Worm (Caenorhabditis elegans) whole organism, L2 larva: ENCODE data around the gene exos-4.2.

Experiments
- C34F6.9 ChIP-seq: fragments of 150-350 bp; optimal IDR thresholded peaks from 2 replicates; lab custom pipeline; 2014; ENCODE audit warnings: missing biosample characterization, missing genetic modification characterization
- F13H6.1 ChIP-seq: sonication (generic microtip); optimal IDR thresholded peaks from 2 replicates; lab custom pipeline; 2016; ENCODE audit warnings: missing genetic modification characterization, missing compliant biosample characterization
- ZK546.5 ChIP-seq: sonication (generic microtip); optimal IDR thresholded peaks from 2 replicates; lab custom pipeline; 2017; ENCODE audit warnings: missing biosample characterization, missing genetic modification characterization
- alr-1 ChIP-seq: fragments of 150-350 bp; optimal IDR thresholded peaks from 2 replicates; lab custom pipeline; 2014; ENCODE audit warnings: missing biosample characterization, missing genetic modification characterization
- ama-1 ChIP-seq: fragments of 150-350 bp; optimal IDR thresholded peaks from 2 replicates; lab custom pipeline; 2018; ENCODE audit warnings: inconsistent platforms
- blmp-1 ChIP-seq: sonication (generic microtip); optimal IDR thresholded peaks from 2 replicates; lab custom pipeline; 2017; ENCODE audit warnings: missing genetic modification characterization, mild to moderate bottlenecking, missing compliant biosample characterization, antibody characterized with exemption, moderate library complexity; ENCODE audit not compliant: insufficient read depth
- ceh-16 ChIP-seq: fragments of 150-350 bp; optimal IDR thresholded peaks from 2 replicates; lab custom pipeline; 2014; ENCODE audit warnings: missing biosample characterization, missing genetic modification characterization
- ceh-82 ChIP-seq: fragments of 150-350 bp; optimal IDR thresholded peaks from 2 replicates; lab custom pipeline; 2014; ENCODE audit warnings: missing biosample characterization, missing genetic modification characterization
- crh-2 ChIP-seq: sonication (generic microtip); optimal IDR thresholded peaks from 2 replicates; lab custom pipeline; 2017; ENCODE audit warnings: missing biosample characterization, missing genetic modification characterization
- elt-1 ChIP-seq: fragments of 150-350 bp; optimal IDR thresholded peaks from 2 replicates; lab custom pipeline; 2014; ENCODE audit warnings: missing biosample characterization, missing genetic modification characterization
- elt-3 ChIP-seq: sonication (generic microtip); optimal IDR thresholded peaks from 2 replicates; lab custom pipeline; 2017; ENCODE audit warnings: missing biosample characterization, missing genetic modification characterization
- fos-1 ChIP-seq: fragments of 150-350 bp; optimal IDR thresholded peaks from 2 replicates; lab custom pipeline; 2014; ENCODE audit warnings: missing biosample characterization, missing genetic modification characterization
- gmeb-1 ChIP-seq: fragments of 150-350 bp; optimal IDR thresholded peaks from 2 replicates; lab custom pipeline; 2014; ENCODE audit warnings: missing biosample characterization, missing genetic modification characterization
- lin-11 ChIP-seq: fragments of 150-350 bp; sonication (generic microtip); optimal IDR thresholded peaks from 2 replicates; lab custom pipeline; 2014; ENCODE audit warnings: missing biosample characterization, missing genetic modification characterization, inconsistent platforms, mixed read lengths
- lin-39 ChIP-seq: fragments of 150-350 bp; optimal IDR thresholded peaks from 2 replicates; lab custom pipeline; 2014; ENCODE audit warnings: missing biosample characterization, missing genetic modification reagents, missing genetic modification characterization
- lsy-2 ChIP-seq, 2 experiments: fragments of 150-350 bp in 1 of 2; sonication (generic microtip) in 1 of 2; optimal IDR thresholded peaks; 2 replicates each; lab custom pipeline; 2014 to 2017; ENCODE audit warnings: missing biosample characterization in 2 of 2, missing genetic modification characterization in 2 of 2
- mab-5 ChIP-seq: fragments of 150-350 bp; optimal IDR thresholded peaks from 2 replicates; lab custom pipeline; 2014; ENCODE audit warnings: missing biosample characterization, missing genetic modification characterization
- mbf-1 ChIP-seq: sonication (generic microtip); optimal IDR thresholded peaks from 2 replicates; lab custom pipeline; 2017; ENCODE audit warnings: missing biosample characterization, missing genetic modification characterization
- mdl-1 ChIP-seq, 2 experiments: fragments of 150-350 bp in 1 of 2; sonication (generic microtip) in 1 of 2; optimal IDR thresholded peaks; 2 replicates each; lab custom pipeline; 2017; ENCODE audit warnings: missing biosample characterization in 2 of 2, missing genetic modification characterization in 2 of 2
- nhr-10 ChIP-seq: sonication (generic microtip); optimal IDR thresholded peaks from 2 replicates; lab custom pipeline; 2017; ENCODE audit warnings: missing biosample characterization, missing genetic modification characterization
- nhr-12 ChIP-seq: fragments of 150-350 bp; optimal IDR thresholded peaks from 2 replicates; lab custom pipeline; 2014; ENCODE audit warnings: missing biosample characterization, missing genetic modification characterization
- nhr-129 ChIP-seq: fragments of 150-350 bp; optimal IDR thresholded peaks from 2 replicates; lab custom pipeline; 2014; ENCODE audit warnings: missing biosample characterization, missing genetic modification characterization
- nhr-21 ChIP-seq: fragments of 150-350 bp; optimal IDR thresholded peaks from 2 replicates; lab custom pipeline; 2014; ENCODE audit warnings: missing biosample characterization, missing genetic modification characterization
- nhr-237 ChIP-seq: fragments of 150-350 bp; optimal IDR thresholded peaks from 2 replicates; lab custom pipeline; 2014; ENCODE audit warnings: missing biosample characterization, missing genetic modification characterization
- nhr-25 ChIP-seq: fragments of 150-350 bp; sonication (generic microtip); optimal IDR thresholded peaks from 3 replicates; lab custom pipeline; 2014; ENCODE audit warnings: missing biosample characterization, missing genetic modification characterization
- nhr-77 ChIP-seq: fragments of 150-350 bp; optimal IDR thresholded peaks from 2 replicates; lab custom pipeline; 2014; ENCODE audit warnings: missing biosample characterization, missing genetic modification characterization
- peb-1 ChIP-seq: fragments of 150-350 bp; optimal IDR thresholded peaks from 2 replicates; lab custom pipeline; 2014; ENCODE audit warnings: missing biosample characterization, missing genetic modification characterization
- sem-4 ChIP-seq: fragments of 150-350 bp; optimal IDR thresholded peaks from 2 replicates; lab custom pipeline; 2014; ENCODE audit warnings: missing biosample characterization, missing genetic modification reagents, missing genetic modification characterization
- skn-1 ChIP-seq: sonication (generic microtip); optimal IDR thresholded peaks from 2 replicates; lab custom pipeline; 2017; ENCODE audit warnings: missing biosample characterization, missing genetic modification characterization
- sma-3 ChIP-seq: sonication (generic microtip); optimal IDR thresholded peaks from 2 replicates; lab custom pipeline; 2016; ENCODE audit warnings: missing genetic modification reagents, missing genetic modification characterization, missing compliant biosample characterization
- sma-9 ChIP-seq, 2 experiments: fragments of 150-350 bp in 1 of 2; sonication (generic microtip) in 1 of 2; optimal IDR thresholded peaks; 2 replicates each; lab custom pipeline; 2014 to 2016; ENCODE audit warnings: missing genetic modification characterization in 2 of 2, mild to moderate bottlenecking in 1 of 2, missing biosample characterization in 1 of 2, missing compliant biosample characterization in 1 of 2, missing genetic modification reagents in 1 of 2, moderate library complexity in 1 of 2
- snpc-4 ChIP-seq: fragments of 150-350 bp; optimal IDR thresholded peaks from 2 replicates; lab custom pipeline; 2014; ENCODE audit warnings: missing biosample characterization, missing genetic modification characterization
- unc-39 ChIP-seq: fragments of 150-350 bp; optimal IDR thresholded peaks from 2 replicates; lab custom pipeline; 2014; ENCODE audit warnings: missing biosample characterization, missing genetic modification characterization
- unc-55 ChIP-seq: fragments of 150-350 bp; sonication (generic microtip); optimal IDR thresholded peaks from 3 replicates; lab custom pipeline; 2014; ENCODE audit warnings: missing biosample characterization, missing genetic modification reagents, missing genetic modification characterization
- zag-1 ChIP-seq: fragments of 150-350 bp; optimal IDR thresholded peaks from 2 replicates; lab custom pipeline; 2014; ENCODE audit warnings: missing biosample characterization, missing genetic modification characterization
- ztf-1 ChIP-seq: fragments of 200-800 bp; sonication (Bioruptor generic); conservative IDR thresholded peaks from 2 replicates; pipeline ENCODE4 v1.3.6; 2022; ENCODE audit warnings: missing genetic modification characterization, missing compliant biosample characterization
- ztf-11 ChIP-seq: sonication (generic microtip); optimal IDR thresholded peaks from 2 replicates; lab custom pipeline; 2017; ENCODE audit warnings: missing biosample characterization, missing genetic modification characterization
- ztf-4 ChIP-seq: fragments of 150-350 bp; optimal IDR thresholded peaks from 2 replicates; lab custom pipeline; 2014; ENCODE audit warnings: missing biosample characterization, missing genetic modification characterization

The exos-4.2 gene

ce11 chrIII:852296-852695, 7.7 kb upstream of the exos-4.2 start, which contains the start of gene moma-1:
Gene moma-1, minus strand, starts transcription at chrIII:852396.
- no peak for TF ChIP-seq blmp-1 (tag; lab: Kevin White, UChicago)
- no peak for TF ChIP-seq ceh-16 (tag; lab: Kevin White, UChicago)
- TF ChIP-seq alr-1: no peak
- TF ChIP-seq ceh-82: no peak
- TF ChIP-seq ama-1 (lab: Kevin White, UChicago): no peak
- no peak for TF ChIP-seq nhr-25 (tag; lab: Kevin White, UChicago)
- TF ChIP-seq mab-5 (tag; lab: Kevin White, UChicago): no peak
- no peak for TF ChIP-seq ZK546.5
- no peak for TF ChIP-seq ztf-11 (tag; lab: Kevin White, UChicago)
- no peak for TF ChIP-seq snpc-4 (tag; lab: Kevin White, UChicago)

- no peak for TF ChIP-seq zag-1 (tag; lab: Kevin White, UChicago)
- no peak for TF ChIP-seq nhr-129
- no peak for TF ChIP-seq skn-1 (tag; lab: Kevin White, UChicago)
- TF ChIP-seq sem-4: no peak
- TF ChIP-seq lin-39 (tag; lab: Kevin White, UChicago): no peak
Measured at ce11 chrIII:853414-853813, 6.6 kb upstream of the exos-4.2 start.

DNA sequence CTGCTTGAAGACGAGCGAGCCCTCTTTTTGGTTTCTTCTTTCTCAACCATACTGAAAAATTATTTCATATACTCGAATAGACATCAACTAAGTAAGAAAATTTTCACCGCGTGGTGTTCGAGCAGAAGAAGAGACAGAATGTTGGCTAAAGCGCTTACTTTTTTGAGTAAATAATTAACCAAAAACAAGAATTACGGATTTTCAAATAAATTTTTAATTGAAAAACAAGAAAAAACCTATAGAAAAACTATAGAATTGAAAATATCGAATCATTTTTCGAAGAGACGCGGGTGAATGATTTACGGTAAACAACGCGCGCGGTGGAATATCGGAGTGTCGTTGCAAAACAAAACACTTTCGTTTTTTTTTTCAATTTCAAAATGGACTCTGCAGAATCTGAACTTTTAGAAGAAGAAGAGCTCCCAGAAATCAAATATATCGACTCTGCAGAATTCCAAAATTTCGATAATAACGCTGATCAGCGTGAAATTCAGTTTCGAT, 6.1 kb upstream of the exos-4.2 start, which contains the start of the genes rnp-5 and tag-51:
TSS of gene rnp-5 (minus strand) at position 51 of the 501 bp plus-strand sequence.
TSS of gene tag-51 (plus strand) at position 363 of the 501 bp plus-strand sequence.
- no peak for TF ChIP-seq nhr-12 (tag; lab: Kevin White, UChicago)
- TF ChIP-seq C34F6.9: peak; percentile 30
- peak in 1 of 2 experiments; percentile 25 for TF ChIP-seq lsy-2 (tag; optimal IDR thresholded peaks at IDR 0.05; lab: Kevin White, UChicago)
- peak; percentile 41 for TF ChIP-seq unc-55 (GFP tag; lab: Kevin White, UChicago)
- peak; percentile 37 for TF ChIP-seq blmp-1 (tag; lab: Kevin White, UChicago)
- TF ChIP-seq ceh-16 (tag; lab: Kevin White, UChicago): no peak

DNA sequence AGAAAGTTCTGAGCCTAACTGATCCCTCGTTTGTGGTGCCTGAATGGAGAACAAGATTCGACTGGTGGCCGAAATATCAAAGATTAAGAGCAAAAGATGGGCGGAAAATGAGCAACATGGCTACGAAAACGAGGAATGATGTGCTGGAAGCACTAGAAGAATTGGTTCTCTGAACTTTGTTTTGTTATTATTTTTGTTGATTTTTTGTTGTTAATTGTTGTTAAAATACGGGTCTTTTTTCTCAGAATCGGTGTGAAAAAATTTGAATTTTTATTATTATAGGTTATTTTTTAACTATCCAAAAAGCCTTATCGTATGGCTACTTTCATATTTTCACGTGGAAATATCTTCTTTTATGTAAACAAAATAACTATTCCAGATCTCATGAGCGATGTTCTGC, 3.7 kb upstream of the exos-4.2 start, which contains the start of gene K02F3.12:
TSS of gene K02F3.12 (plus strand) at position 301 of the 400 bp plus-strand sequence.
- TF ChIP-seq elt-3 (no peak), elt-1 (tag; lab: Kevin White, UChicago) (no peak), nhr-77 (tag; lab: Kevin White, UChicago) (no peak), ztf-1 (GFP tag; lab: Robert Waterston, UW) (no peak), gmeb-1 (tag; lab: Kevin White, UChicago) (no peak), ztf-4 (tag; lab: Kevin White, UChicago) (no peak), sem-4 (no peak), peb-1 (tag; lab: Kevin White, UChicago) (no peak), unc-39 (tag; lab: Kevin White, UChicago) (no peak), lin-11 (no peak), F13H6.1 (tag; lab: Kevin White, UChicago) (no peak)

- TF ChIP-seq mbf-1 (tag; lab: Kevin White, UChicago): no peak
- TF ChIP-seq fos-1 (tag; lab: Kevin White, UChicago): peak; percentile 3
- TF ChIP-seq, all 48 proteins: peak for 1
Measured at ce11 chrIII:856908-857307, 3.1 kb upstream of the exos-4.2 start.

ce11 chrIII:861819-862356, 1.9 kb downstream of the exos-4.2 start, which contains the start of gene arx-4:
Gene arx-4, plus strand, starts transcription at chrIII:862306.
- TF ChIP-seq ceh-16 (tag; lab: Kevin White, UChicago): no peak
- TF ChIP-seq ztf-1 (GFP tag; lab: Robert Waterston, UW): no peak
- TF ChIP-seq elt-1 (tag; lab: Kevin White, UChicago): no peak
- no peak for TF ChIP-seq ceh-82
- TF ChIP-seq lin-39 (tag; lab: Kevin White, UChicago): no peak
- TF ChIP-seq sma-3: no peak
- TF ChIP-seq blmp-1 (tag; lab: Kevin White, UChicago): no peak
- TF ChIP-seq nhr-21 (tag; lab: Kevin White, UChicago): no peak
- no peak for TF ChIP-seq ama-1 (lab: Kevin White, UChicago)
- no peak for TF ChIP-seq ZK546.5
- TF ChIP-seq nhr-129: no peak
- no peak for TF ChIP-seq alr-1
- TF ChIP-seq nhr-237 (tag; lab: Kevin White, UChicago): no peak
- TF ChIP-seq mbf-1 (tag; lab: Kevin White, UChicago): no peak
- peak; percentile 39 for TF ChIP-seq unc-55 (GFP tag; lab: Kevin White, UChicago)
- no peak for TF ChIP-seq skn-1 (tag; lab: Kevin White, UChicago)
- TF ChIP-seq nhr-10 (tag; lab: Kevin White, UChicago): no peak
- TF ChIP-seq sma-9 (GFP tag; optimal IDR thresholded peaks at IDR 0.05; lab: Kevin White, UChicago): no peak
- no peak for TF ChIP-seq sma-9 (tag; optimal IDR thresholded peaks at IDR 0.05; lab: Kevin White, UChicago)
- peak; percentile 29 for TF ChIP-seq C34F6.9
- TF ChIP-seq fos-1 (tag; lab: Kevin White, UChicago): peak; percentile 55
- TF ChIP-seq elt-3: no peak
- TF ChIP-seq crh-2 (tag; lab: Kevin White, UChicago): no peak
- no peak for TF ChIP-seq mdl-1 (tag; optimal IDR thresholded peaks at IDR 0.05; lab: Kevin White, UChicago)
- no peak for TF ChIP-seq ztf-4 (tag; lab: Kevin White, UChicago)
- TF ChIP-seq, all 48 proteins: peak for 3
